Worm (Caenorhabditis elegans) whole organism, L3 larva: ENCODE results near the gene sams-1.

ENCODE experiments used
- elt-2 ChIP-seq: sonication (generic microtip); optimal IDR thresholded peaks from 2 replicates; lab custom pipeline; 2016; ENCODE audit warnings: missing genetic modification reagents, mild to moderate bottlenecking, missing genetic modification characterization, missing compliant biosample characterization
- lin-15B ChIP-seq: fragments of 150-350 bp; optimal IDR thresholded peaks from 2 replicates; lab custom pipeline; 2014; ENCODE audit warnings: missing biosample characterization, missing genetic modification characterization
- lin-39 ChIP-seq: fragments of 150-350 bp; optimal IDR thresholded peaks from 2 replicates; lab custom pipeline; 2018; ENCODE audit warnings: missing biosample characterization, missing genetic modification reagents, missing genetic modification characterization
- mdl-1 ChIP-seq: fragments of 150-350 bp; optimal IDR thresholded peaks from 2 replicates; lab custom pipeline; 2014; ENCODE audit warnings: missing biosample characterization, missing genetic modification characterization
- snpc-4 ChIP-seq: fragments of 150-350 bp; optimal IDR thresholded peaks from 2 replicates; lab custom pipeline; 2014; ENCODE audit warnings: missing biosample characterization, missing genetic modification characterization
- ztf-11 ChIP-seq: fragments of 150-350 bp; optimal IDR thresholded peaks from 2 replicates; lab custom pipeline; 2014; ENCODE audit warnings: missing biosample characterization, missing genetic modification characterization
- ztf-4 ChIP-seq: fragments of 150-350 bp; optimal IDR thresholded peaks from 2 replicates; lab custom pipeline; 2014; ENCODE audit warnings: missing biosample characterization, missing genetic modification characterization

- no peak for TF ChIP-seq lin-39 (tag; lab: Kevin White, UChicago)
- no peak for TF ChIP-seq elt-2
- no peak for TF ChIP-seq ztf-4
- TF ChIP-seq mdl-1 = no peak
- TF ChIP-seq snpc-4 = no peak
- TF ChIP-seq lin-15B (tag; lab: Kevin White, UChicago) = no peak
- no peak for TF ChIP-seq ztf-11 (tag; lab: Kevin White, UChicago)
Observed at ce11 chrX:11938826-11939225, 26.9 kb upstream of the sams-1 start, which contains the start of gene F55G7.5.
